Worm (Caenorhabditis elegans) whole organism, L3 larva: Measurements from ENCODE around the gene ZK177.11.

Experiments used
- R02D3.7 ChIP-seq: fragments of 150-350 bp; optimal IDR thresholded peaks from 2 replicates; lab custom pipeline; 2014; ENCODE audit warnings: missing biosample characterization, missing genetic modification characterization
- ZK546.5 ChIP-seq: sonication (generic microtip); optimal IDR thresholded peaks from 2 replicates; lab custom pipeline; 2017; ENCODE audit warnings: missing biosample characterization, missing genetic modification characterization
- aly-2 ChIP-seq: fragments of 150-350 bp; optimal IDR thresholded peaks from 2 replicates; lab custom pipeline; 2014; ENCODE audit warnings: missing biosample characterization, missing genetic modification characterization
- ceh-16 ChIP-seq: sonication (generic microtip); optimal IDR thresholded peaks from 2 replicates; lab custom pipeline; 2017; ENCODE audit warnings: missing biosample characterization, missing genetic modification characterization
- ceh-28 ChIP-seq: fragments of 150-350 bp; optimal IDR thresholded peaks from 2 replicates; lab custom pipeline; 2014; ENCODE audit warnings: missing biosample characterization, missing genetic modification reagents, missing genetic modification characterization
- ceh-82 ChIP-seq: fragments of 150-350 bp; optimal IDR thresholded peaks from 2 replicates; lab custom pipeline; 2014; ENCODE audit warnings: missing biosample characterization, missing genetic modification characterization
- ceh-9 ChIP-seq: sonication (generic microtip); optimal IDR thresholded peaks from 2 replicates; lab custom pipeline; 2018; ENCODE audit warnings: missing biosample characterization, missing genetic modification characterization
- daf-12 ChIP-seq: fragments of 150-350 bp; optimal IDR thresholded peaks from 2 replicates; lab custom pipeline; 2014; ENCODE audit warnings: missing biosample characterization, missing genetic modification reagents, missing genetic modification characterization
- egl-27 ChIP-seq: sonication (generic microtip); optimal IDR thresholded peaks from 4 replicates; lab custom pipeline; 2017; ENCODE audit warnings: missing biosample characterization, missing genetic modification reagents, missing genetic modification characterization
- egl-5 ChIP-seq: fragments of 150-350 bp; optimal IDR thresholded peaks from 2 replicates; lab custom pipeline; 2017; ENCODE audit warnings: missing biosample characterization, missing genetic modification reagents, missing genetic modification characterization, inconsistent platforms
- elt-1 ChIP-seq: fragments of 150-350 bp; optimal IDR thresholded peaks from 2 replicates; lab custom pipeline; 2014; ENCODE audit warnings: missing biosample characterization, missing genetic modification characterization
- elt-2 ChIP-seq: sonication (generic microtip); optimal IDR thresholded peaks from 2 replicates; lab custom pipeline; 2016; ENCODE audit warnings: missing genetic modification reagents, mild to moderate bottlenecking, missing genetic modification characterization, missing compliant biosample characterization
- elt-3 ChIP-seq, 3 experiments: fragments of 150-350 bp in 1 of 3; sonication (generic microtip) in 2 of 3; optimal IDR thresholded peaks; 2 replicates in 2 of 3; 4 replicates in 1 of 3; lab custom pipeline; 2014 to 2017; ENCODE audit warnings: missing biosample characterization in 3 of 3, missing genetic modification characterization in 3 of 3
- eor-1 ChIP-seq, 2 experiments: fragments of 150-350 bp; optimal IDR thresholded peaks; 2 replicates each; lab custom pipeline; 2014 to 2018; ENCODE audit warnings: missing biosample characterization in 2 of 2, missing genetic modification characterization in 2 of 2
- fkh-10 ChIP-seq: sonication (generic microtip); optimal IDR thresholded peaks from 2 replicates; lab custom pipeline; 2017; ENCODE audit warnings: missing biosample characterization, missing genetic modification reagents, missing genetic modification characterization
- fkh-2 ChIP-seq: fragments of 150-350 bp; optimal IDR thresholded peaks from 2 replicates; lab custom pipeline; 2014; ENCODE audit warnings: missing biosample characterization, missing genetic modification reagents, missing genetic modification characterization
- fos-1 ChIP-seq: fragments of 150-350 bp; optimal IDR thresholded peaks from 2 replicates; lab custom pipeline; 2014; ENCODE audit warnings: missing biosample characterization, missing genetic modification characterization
- hmg-11 ChIP-seq: sonication (generic microtip); optimal IDR thresholded peaks from 2 replicates; lab custom pipeline; 2016; ENCODE audit warnings: missing genetic modification characterization, missing compliant biosample characterization
- jun-1 ChIP-seq: fragments of 150-350 bp; optimal IDR thresholded peaks from 2 replicates; lab custom pipeline; 2014; ENCODE audit warnings: missing biosample characterization, missing genetic modification reagents, missing genetic modification characterization
- lin-15B ChIP-seq: fragments of 150-350 bp; optimal IDR thresholded peaks from 2 replicates; lab custom pipeline; 2014; ENCODE audit warnings: missing biosample characterization, missing genetic modification characterization
- lin-39 ChIP-seq: fragments of 150-350 bp; optimal IDR thresholded peaks from 2 replicates; lab custom pipeline; 2018; ENCODE audit warnings: missing biosample characterization, missing genetic modification reagents, missing genetic modification characterization
- lsy-12 ChIP-seq: sonication (generic microtip); optimal IDR thresholded peaks from 2 replicates; lab custom pipeline; 2016; ENCODE audit warnings: mild to moderate bottlenecking, missing genetic modification characterization, missing compliant biosample characterization
- mdl-1 ChIP-seq: fragments of 150-350 bp; optimal IDR thresholded peaks from 2 replicates; lab custom pipeline; 2014; ENCODE audit warnings: missing biosample characterization, missing genetic modification characterization
- mml-1 ChIP-seq: fragments of 150-350 bp; sonication (generic microtip); optimal IDR thresholded peaks from 3 replicates; lab custom pipeline; 2014; ENCODE audit warnings: missing biosample characterization, missing genetic modification characterization
- nfya-1 ChIP-seq: sonication (generic microtip); optimal IDR thresholded peaks from 2 replicates; lab custom pipeline; 2017; ENCODE audit warnings: missing genetic modification characterization, mild to moderate bottlenecking, missing compliant biosample characterization, antibody characterized with exemption, moderate library complexity; ENCODE audit not compliant: insufficient read depth
- nhr-23 ChIP-seq: fragments of 150-350 bp; optimal IDR thresholded peaks from 2 replicates; lab custom pipeline; 2014; ENCODE audit warnings: missing biosample characterization, missing genetic modification reagents, missing genetic modification characterization
- nhr-237 ChIP-seq: fragments of 150-350 bp; optimal IDR thresholded peaks from 2 replicates; lab custom pipeline; 2014; ENCODE audit warnings: missing biosample characterization, missing genetic modification characterization
- nhr-25 ChIP-seq: sonication (generic microtip); optimal IDR thresholded peaks from 2 replicates; lab custom pipeline; 2017; ENCODE audit warnings: missing biosample characterization, missing genetic modification characterization
- nhr-28 ChIP-seq: fragments of 150-350 bp; optimal IDR thresholded peaks from 2 replicates; lab custom pipeline; 2014; ENCODE audit warnings: missing biosample characterization, missing genetic modification characterization
- nhr-43 ChIP-seq: sonication (generic microtip); optimal IDR thresholded peaks from 2 replicates; lab custom pipeline; 2016; ENCODE audit warnings: mild to moderate bottlenecking, missing genetic modification characterization, missing compliant biosample characterization; ENCODE audit not compliant: poor library complexity, severe bottlenecking
- nhr-67 ChIP-seq: fragments of 150-350 bp; optimal IDR thresholded peaks from 2 replicates; lab custom pipeline; 2014; ENCODE audit warnings: missing biosample characterization, missing genetic modification characterization
- nhr-76 ChIP-seq: fragments of 150-350 bp; sonication (generic microtip); optimal IDR thresholded peaks from 5 replicates; lab custom pipeline; 2014; ENCODE audit warnings: missing biosample characterization, missing genetic modification characterization
- nhr-77 ChIP-seq: fragments of 150-350 bp; optimal IDR thresholded peaks from 2 replicates; lab custom pipeline; 2014; ENCODE audit warnings: missing biosample characterization, missing genetic modification characterization
- pha-4 ChIP-seq: fragments of 150-350 bp; optimal IDR thresholded peaks from 2 replicates; lab custom pipeline; 2014; ENCODE audit warnings: missing biosample characterization, missing genetic modification reagents, missing genetic modification characterization
- pqm-1 ChIP-seq: fragments of 150-350 bp; optimal IDR thresholded peaks from 2 replicates; lab custom pipeline; 2017; ENCODE audit warnings: missing biosample characterization, missing genetic modification characterization, inconsistent platforms
- sea-2 ChIP-seq: fragments of 150-350 bp; sonication (generic microtip); optimal IDR thresholded peaks from 4 replicates; lab custom pipeline; 2014; ENCODE audit warnings: missing biosample characterization, missing genetic modification reagents, missing genetic modification characterization
- skn-1 ChIP-seq: fragments of 150-350 bp; optimal IDR thresholded peaks from 2 replicates; lab custom pipeline; 2014; ENCODE audit warnings: missing biosample characterization, missing genetic modification characterization
- snpc-4 ChIP-seq: fragments of 150-350 bp; optimal IDR thresholded peaks from 2 replicates; lab custom pipeline; 2014; ENCODE audit warnings: missing biosample characterization, missing genetic modification characterization
- unc-39 ChIP-seq: sonication (generic microtip); optimal IDR thresholded peaks from 4 replicates; lab custom pipeline; 2017; ENCODE audit warnings: missing biosample characterization, missing genetic modification characterization
- unc-62 ChIP-seq: fragments of 150-350 bp; sonication (generic microtip); optimal IDR thresholded peaks from 4 replicates; lab custom pipeline; 2014; ENCODE audit warnings: missing biosample characterization, missing genetic modification reagents, missing genetic modification characterization
- zag-1 ChIP-seq: fragments of 150-350 bp; optimal IDR thresholded peaks from 2 replicates; lab custom pipeline; 2014; ENCODE audit warnings: missing biosample characterization, missing genetic modification characterization
- ztf-11 ChIP-seq: fragments of 150-350 bp; optimal IDR thresholded peaks from 2 replicates; lab custom pipeline; 2014; ENCODE audit warnings: missing biosample characterization, missing genetic modification characterization

ZK177.11 gene

DNA sequence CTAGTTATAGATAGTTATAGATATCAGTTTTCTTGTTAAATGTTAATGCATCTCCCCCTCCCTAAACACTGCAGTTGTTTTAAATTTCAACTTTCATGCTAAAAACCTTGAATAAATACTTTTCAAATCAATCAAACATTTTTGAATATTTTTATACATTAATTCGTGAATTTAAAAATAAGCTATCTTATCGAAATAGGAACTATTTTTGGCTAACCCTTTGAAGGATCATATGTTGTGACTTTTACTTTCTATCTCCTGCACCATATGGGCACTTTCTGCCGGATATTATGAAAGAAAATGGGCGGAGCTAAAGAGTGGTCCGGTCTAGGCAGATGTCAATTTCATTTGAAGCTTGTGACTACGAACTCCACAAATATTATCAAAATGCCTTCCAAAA is at the start of gene ZK177.11:
ZK177.11 (plus strand) TSS at position 301 of the 400 bp plus-strand sequence.
- no peak for TF ChIP-seq nfya-1
- TF ChIP-seq nhr-23 (tag; lab: Kevin White, UChicago): no peak
- no peak for TF ChIP-seq nhr-67 (tag; lab: Kevin White, UChicago)
- no peak for TF ChIP-seq elt-3 (tag; optimal IDR thresholded peaks at IDR 0.05; lab: Kevin White, UChicago)
- no peak for TF ChIP-seq mdl-1
- TF ChIP-seq fkh-2 (tag; lab: Kevin White, UChicago): no peak
- TF ChIP-seq pha-4 (tag; lab: Kevin White, UChicago): no peak
- no peak for TF ChIP-seq elt-2
- TF ChIP-seq zag-1 (tag; lab: Kevin White, UChicago): no peak
- TF ChIP-seq eor-1 (tag; optimal IDR thresholded peaks at IDR 0.05; lab: Kevin White, UChicago): no peak
- TF ChIP-seq ceh-82 (tag; lab: Kevin White, UChicago): no peak
- TF ChIP-seq fos-1 (tag; lab: Kevin White, UChicago): no peak
- no peak for TF ChIP-seq egl-27
- TF ChIP-seq jun-1 (tag; lab: Kevin White, UChicago): no peak
- no peak for TF ChIP-seq ceh-28
- no peak for TF ChIP-seq ZK546.5 (tag; lab: Kevin White, UChicago)
- TF ChIP-seq elt-1 (tag; lab: Kevin White, UChicago): no peak
- TF ChIP-seq unc-39 (tag; lab: Kevin White, UChicago): no peak
- no peak for TF ChIP-seq nhr-237 (tag; lab: Kevin White, UChicago)

DNA sequence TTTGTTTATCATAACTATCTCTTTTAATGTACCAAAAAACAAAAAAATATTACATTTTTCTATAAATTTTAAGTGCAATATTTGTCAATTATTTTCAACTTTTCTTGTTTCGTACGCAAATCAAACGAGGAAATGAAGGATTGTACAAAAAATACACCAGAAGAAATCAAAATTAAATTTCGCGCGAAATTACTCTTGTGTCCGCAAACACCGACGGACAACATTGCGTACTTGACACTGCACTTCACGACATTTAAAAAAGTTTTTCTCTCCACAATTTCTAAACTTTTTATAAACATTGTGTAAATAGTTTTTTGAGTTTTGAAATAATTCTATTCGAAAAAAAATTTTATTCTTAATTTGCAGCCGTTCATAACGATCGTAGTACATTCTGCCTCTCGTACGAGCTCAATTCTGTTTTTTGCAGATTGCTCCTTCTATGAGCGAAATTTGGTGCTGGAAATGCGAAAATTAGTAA is 48.8 kb upstream of the ZK177.11 start, which contains the start of gene mrps-16:
mrps-16 (plus strand) TSS at position 428 of the 478 bp plus-strand sequence.
- TF ChIP-seq nfya-1: peak; percentile 53
- no peak for TF ChIP-seq lsy-12 (tag; lab: Kevin White, UChicago)
- TF ChIP-seq R02D3.7 (tag; lab: Kevin White, UChicago): peak; percentile 26
- TF ChIP-seq nhr-25 (tag; lab: Kevin White, UChicago): peak; percentile 44
- TF ChIP-seq zag-1 (tag; lab: Kevin White, UChicago): no peak
- no peak for TF ChIP-seq unc-62
- TF ChIP-seq aly-2: no peak
- TF ChIP-seq elt-3 (tag; optimal IDR thresholded peaks at IDR 0.05; lab: Kevin White, UChicago): no peak
- no peak for TF ChIP-seq ceh-16 (tag; lab: Kevin White, UChicago)
- TF ChIP-seq eor-1 (tag; optimal IDR thresholded peaks at IDR 0.05; lab: Kevin White, UChicago): no peak
- TF ChIP-seq pqm-1 (tag; lab: Kevin White, UChicago): no peak
- TF ChIP-seq nhr-43: peak; percentile 22
- no peak for TF ChIP-seq sea-2 (GFP tag; lab: Kevin White, UChicago)
- TF ChIP-seq elt-2: no peak
- peak; percentile 40 for TF ChIP-seq lin-15B (tag; lab: Kevin White, UChicago)
- no peak for TF ChIP-seq mml-1
- no peak for TF ChIP-seq nhr-28
- TF ChIP-seq skn-1 (tag; lab: Kevin White, UChicago): no peak
- peak; percentile 77 for TF ChIP-seq hmg-11 (tag; lab: Kevin White, UChicago)
- TF ChIP-seq nhr-77 (tag; lab: Kevin White, UChicago): no peak
- no peak for TF ChIP-seq jun-1 (tag; lab: Kevin White, UChicago)
- no peak for TF ChIP-seq ceh-9 (tag; lab: Kevin White, UChicago)
- peak; percentile 8 for TF ChIP-seq egl-5 (tag; lab: Kevin White, UChicago)
- no peak for TF ChIP-seq nhr-23 (tag; lab: Kevin White, UChicago)
- no peak for TF ChIP-seq snpc-4
- TF ChIP-seq pha-4 (tag; lab: Kevin White, UChicago): no peak
- TF ChIP-seq mdl-1: no peak
- peak; percentile 17 for TF ChIP-seq lin-39 (tag; lab: Kevin White, UChicago)
- TF ChIP-seq ceh-28: peak; percentile 22
- no peak for TF ChIP-seq fos-1 (tag; lab: Kevin White, UChicago)
- no peak for TF ChIP-seq nhr-76

DNA sequence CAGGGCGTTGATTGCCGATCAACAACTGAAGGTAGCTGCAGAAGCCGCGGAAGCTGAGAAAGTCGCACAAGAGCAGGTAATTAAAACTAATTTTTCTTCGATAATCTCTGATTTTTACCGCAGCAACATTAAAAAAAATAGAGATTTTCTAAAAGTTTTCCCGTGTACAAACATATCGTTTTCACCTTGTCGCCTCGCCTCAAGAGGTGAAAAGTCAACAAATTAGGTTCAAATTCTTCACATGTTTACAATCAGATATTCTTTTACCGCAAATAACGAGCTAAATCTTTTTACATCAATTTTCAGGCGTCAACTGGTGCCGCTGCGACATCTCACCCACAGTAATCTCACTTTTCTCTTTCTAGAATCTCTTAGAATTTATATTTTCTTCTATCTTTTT is 47.8 kb upstream of the ZK177.11 start, which contains the start of gene ilcr-2:
ilcr-2 (plus strand) TSS at position 301 of the 400 bp plus-strand sequence.
- TF ChIP-seq elt-2: no peak
- no peak for TF ChIP-seq fkh-10
- no peak for TF ChIP-seq daf-12 (tag; lab: Kevin White, UChicago)
- TF ChIP-seq ceh-28: no peak
- TF ChIP-seq elt-3 (tag; optimal IDR thresholded peaks at IDR 0.05; lab: Kevin White, UChicago): no peak
- no peak for TF ChIP-seq ceh-82 (tag; lab: Kevin White, UChicago)
- no peak for TF ChIP-seq nhr-76
- TF ChIP-seq sea-2 (GFP tag; lab: Kevin White, UChicago): no peak
- TF ChIP-seq ztf-11 (tag; lab: Kevin White, UChicago): no peak
- no peak for TF ChIP-seq nhr-25 (tag; lab: Kevin White, UChicago)
- TF ChIP-seq fkh-2 (tag; lab: Kevin White, UChicago): no peak
- no peak for TF ChIP-seq eor-1 (tag; optimal IDR thresholded peaks at IDR 0.05; lab: Kevin White, UChicago)
- no peak for TF ChIP-seq nhr-77 (tag; lab: Kevin White, UChicago)
- TF ChIP-seq snpc-4: no peak
- TF ChIP-seq mml-1: no peak
- no peak for TF ChIP-seq jun-1 (tag; lab: Kevin White, UChicago)
- no peak for TF ChIP-seq pqm-1 (tag; lab: Kevin White, UChicago)
- no peak for TF ChIP-seq nfya-1
- TF ChIP-seq skn-1 (tag; lab: Kevin White, UChicago): no peak
